Worm (Caenorhabditis elegans) whole organism, early embryonic: ENCODE measurements around the gene cest-5.2.
A peak's percentile ranks its signal among the peaks of the same experiment; 100 is the strongest.

Experiments used
- B0310.2 ChIP-seq: sonication (generic microtip); optimal IDR thresholded peaks from 2 replicates; lab custom pipeline; 2016; ENCODE audit warnings: mild to moderate bottlenecking, missing genetic modification characterization, missing compliant biosample characterization
- F13C5.2 ChIP-seq: sonication (generic microtip); optimal IDR thresholded peaks from 2 replicates; lab custom pipeline; 2017; ENCODE audit warnings: mild to moderate bottlenecking, missing genetic modification characterization, inconsistent platforms, missing compliant biosample characterization
- aly-1 ChIP-seq: sonication (generic microtip); optimal IDR thresholded peaks from 2 replicates; lab custom pipeline; 2016; ENCODE audit warnings: missing genetic modification characterization, missing compliant biosample characterization
- ama-1 ChIP-seq: fragments of 150-350 bp; optimal IDR thresholded peaks from 2 replicates; lab custom pipeline; 2014
- ceh-13 ChIP-seq: fragments of 200-800 bp; sonication (Bioruptor generic); optimal IDR thresholded peaks from 2 replicates; lab custom pipeline; 2018; ENCODE audit warnings: mild to moderate bottlenecking, missing genetic modification characterization, missing compliant biosample characterization
- ceh-36 ChIP-seq: sonication (generic microtip); optimal IDR thresholded peaks from 2 replicates; lab custom pipeline; 2016; ENCODE audit warnings: missing genetic modification characterization, inconsistent platforms, missing compliant biosample characterization
- ets-7 ChIP-seq: sonication (generic microtip); optimal IDR thresholded peaks from 2 replicates; lab custom pipeline; 2016; ENCODE audit warnings: missing genotype, missing genetic modification characterization, missing compliant biosample characterization
- flt-1 ChIP-seq: fragments of 200-800 bp; sonication (Bioruptor generic); IDR thresholded peaks from 2 replicates; pipeline ENCODE4 v1.3.6; 2022; ENCODE audit warnings: missing genetic modification characterization, missing compliant biosample characterization
- hmbx-1 ChIP-seq: sonication (generic microtip); optimal IDR thresholded peaks from 2 replicates; lab custom pipeline; 2016; ENCODE audit warnings: mild to moderate bottlenecking, missing genetic modification characterization, missing compliant biosample characterization
- hmg-4 ChIP-seq: fragments of 200-800 bp; sonication (Bioruptor generic); optimal IDR thresholded peaks from 2 replicates; lab custom pipeline; 2018; ENCODE audit warnings: mild to moderate bottlenecking, missing genetic modification characterization, missing compliant biosample characterization
- hnd-1 ChIP-seq: sonication (generic microtip); optimal IDR thresholded peaks from 2 replicates; lab custom pipeline; 2016; ENCODE audit warnings: missing genetic modification characterization, missing compliant biosample characterization
- pes-1 ChIP-seq: fragments of 200-800 bp; sonication (Bioruptor generic); IDR thresholded peaks from 2 replicates; pipeline ENCODE4 v1.3.6; 2022; ENCODE audit warnings: missing genetic modification reagents, missing genetic modification characterization, missing compliant biosample characterization
- scrt-1 ChIP-seq: fragments of 200-800 bp; sonication (Bioruptor generic); IDR thresholded peaks from 2 replicates; pipeline ENCODE4 v1.3.6; 2022; ENCODE audit warnings: missing genetic modification characterization, missing compliant biosample characterization
- sea-1 ChIP-seq: fragments of 200-800 bp; sonication (Bioruptor generic); conservative IDR thresholded peaks from 2 replicates; pipeline ENCODE4 v1.3.6; 2022; ENCODE audit warnings: missing genetic modification characterization, missing compliant biosample characterization
- tbx-11 ChIP-seq: fragments of 200-800 bp; sonication (Bioruptor generic); IDR thresholded peaks from 2 replicates; pipeline ENCODE4 v1.3.6; 2022; ENCODE audit warnings: missing genetic modification characterization, missing compliant biosample characterization
- tbx-37 ChIP-seq: fragments of 200-800 bp; sonication (Bioruptor generic); conservative IDR thresholded peaks from 2 replicates; pipeline ENCODE4 v1.3.6; 2022; ENCODE audit warnings: missing genetic modification reagents, missing genetic modification characterization, missing compliant biosample characterization
- tra-4 ChIP-seq: sonication (generic microtip); optimal IDR thresholded peaks from 2 replicates; lab custom pipeline; 2017; ENCODE audit warnings: missing genetic modification characterization, missing compliant biosample characterization

Gene cest-5.2

ce11 chrIV:6646905-6647304, 19.2 kb upstream of the cest-5.2 start:
- TF ChIP-seq sea-1 (GFP tag; lab: Robert Waterston, UW) (no peak), ets-7 (no peak), B0310.2 (tag; lab: Kevin White, UChicago) (no peak), hnd-1 (tag; lab: Kevin White, UChicago) (no peak), pes-1 (GFP tag; lab: Robert Waterston, UW) (no peak), aly-1 (tag; lab: Kevin White, UChicago) (no peak), hmbx-1 (tag; lab: Kevin White, UChicago) (no peak), flt-1 (no peak), tbx-37 (GFP tag; lab: Robert Waterston, UW) (0 out of 2 replicates have a peak, but pooled peaks have one; percentile 13), ceh-36 (tag; lab: Kevin White, UChicago) (no peak), tbx-11 (GFP tag; lab: Robert Waterston, UW) (no peak), F13C5.2 (tag; lab: Kevin White, UChicago) (no peak), ceh-13 (GFP tag; lab: Kevin White, UChicago) (no peak), scrt-1 (no peak), hmg-4 (GFP tag; lab: Kevin White, UChicago) (no peak), ama-1 (lab: Kevin White, UChicago) (peak; percentile 57), tra-4 (tag; lab: Kevin White, UChicago) (no peak)

DNA sequence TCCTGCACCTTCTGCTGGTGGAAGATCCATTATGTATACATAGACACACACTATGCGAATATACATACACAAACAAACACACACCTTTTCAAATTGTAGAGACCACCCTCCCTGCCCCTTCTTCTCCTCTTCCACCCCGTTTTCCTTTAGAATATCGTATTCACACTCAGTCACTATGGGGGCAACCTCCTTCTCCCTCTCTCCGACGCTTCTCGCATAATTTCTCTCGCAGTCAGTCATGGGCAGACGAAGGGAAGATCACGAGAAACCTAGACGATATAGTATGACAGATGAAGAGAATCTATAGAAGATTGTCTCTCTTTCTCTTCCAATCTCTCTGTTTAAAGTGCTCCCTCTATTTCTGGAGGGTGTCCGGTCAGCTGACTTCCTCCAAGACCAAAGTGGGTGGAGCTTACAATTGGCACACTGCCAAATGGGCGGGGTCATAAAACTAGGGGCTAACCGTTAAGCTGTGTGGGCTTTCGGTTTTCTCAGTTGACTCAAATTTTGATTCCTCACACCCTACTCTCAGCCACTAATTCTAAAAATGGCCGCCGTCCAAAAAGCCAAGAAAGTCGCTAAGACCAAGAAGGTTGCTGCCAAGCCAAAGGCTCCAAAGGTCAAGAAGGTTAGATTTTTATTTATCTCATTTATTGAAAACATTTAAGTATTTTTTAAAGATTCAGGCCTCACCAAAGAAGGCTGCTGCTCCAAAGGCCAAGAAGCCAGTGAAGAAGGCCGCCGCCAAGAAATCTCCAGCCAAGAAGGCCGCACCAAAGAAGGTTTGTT, 18.3 kb upstream of the cest-5.2 start, which contains the start of gene hil-7:
Gene hil-7 (plus strand): TSS at position 446 of the 789 bp plus-strand sequence.
- TF ChIP-seq ama-1 (lab: Kevin White, UChicago) = peak; percentile 90
- TF ChIP-seq ceh-36 (tag; lab: Kevin White, UChicago) = no peak
- TF ChIP-seq hmg-4 (GFP tag; lab: Kevin White, UChicago) = peak; percentile 63
- TF ChIP-seq flt-1 = no peak
- peak; percentile 12 for TF ChIP-seq F13C5.2 (tag; lab: Kevin White, UChicago)
- no peak for TF ChIP-seq tbx-37 (GFP tag; lab: Robert Waterston, UW)
- no peak for TF ChIP-seq B0310.2 (tag; lab: Kevin White, UChicago)
- TF ChIP-seq ets-7 = no peak
- TF ChIP-seq pes-1 (GFP tag; lab: Robert Waterston, UW) = no peak; the same call in 1 of the 2 replicates
- TF ChIP-seq sea-1 (GFP tag; lab: Robert Waterston, UW) = no peak
- peak; percentile 61 for TF ChIP-seq aly-1 (tag; lab: Kevin White, UChicago)
- TF ChIP-seq ceh-13 (GFP tag; lab: Kevin White, UChicago) = no peak
- no peak for TF ChIP-seq hnd-1 (tag; lab: Kevin White, UChicago)
- no peak for TF ChIP-seq scrt-1

DNA sequence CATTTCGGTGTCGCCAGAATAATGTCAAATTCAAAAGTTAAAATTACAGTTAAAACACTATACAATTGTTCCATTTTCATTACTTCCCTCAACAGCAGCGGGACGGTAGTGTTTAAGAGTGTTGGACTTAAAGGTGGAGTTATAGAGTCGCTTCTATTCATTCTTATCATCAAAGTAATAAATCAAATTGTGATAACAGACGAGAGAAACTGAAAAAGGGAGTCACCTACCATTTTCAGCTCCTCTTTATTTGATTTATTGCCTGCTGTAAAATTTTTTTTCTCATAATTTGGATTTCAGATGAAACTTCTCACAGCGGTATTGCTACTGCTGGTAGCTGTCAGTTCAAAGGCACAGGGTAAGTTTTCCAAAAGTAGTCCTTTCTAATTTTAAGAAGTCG, 12.2 kb upstream of the cest-5.2 start, which contains the start of gene C01B10.6:
Gene C01B10.6 (plus strand): TSS at position 301 of the 400 bp plus-strand sequence.
- TF ChIP-seq tbx-11 (GFP tag; lab: Robert Waterston, UW) (no peak), F13C5.2 (tag; lab: Kevin White, UChicago) (no peak), hmbx-1 (tag; lab: Kevin White, UChicago) (no peak), ets-7 (no peak), tra-4 (tag; lab: Kevin White, UChicago) (no peak), scrt-1 (no peak), ama-1 (lab: Kevin White, UChicago) (no peak), ceh-36 (tag; lab: Kevin White, UChicago) (no peak), ceh-13 (GFP tag; lab: Kevin White, UChicago) (no peak)

DNA sequence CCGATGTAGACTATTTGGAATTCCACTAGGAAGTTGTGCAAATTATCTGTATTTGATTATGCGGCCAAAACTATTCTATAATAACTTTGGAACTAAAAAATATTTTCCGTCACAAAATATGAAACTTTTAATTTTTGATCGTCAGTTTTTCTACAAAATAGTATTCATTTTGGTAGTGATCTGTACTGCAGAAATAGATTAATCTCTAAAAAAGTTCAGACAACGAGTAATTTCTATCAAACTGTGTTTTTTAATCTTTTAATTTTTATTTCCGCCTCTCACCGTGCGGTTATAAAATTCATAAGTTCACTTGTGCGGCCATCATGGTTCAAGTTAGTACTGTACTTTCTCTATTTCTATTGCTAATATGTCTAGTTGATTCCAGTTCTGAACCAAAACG, 10.5 kb upstream of the cest-5.2 start, which contains the start of gene C01B10.7:
Gene C01B10.7 (plus strand): TSS at position 301 of the 400 bp plus-strand sequence.
- TF ChIP-seq tra-4 (tag; lab: Kevin White, UChicago) = no peak
- no peak for TF ChIP-seq ceh-36 (tag; lab: Kevin White, UChicago)
- TF ChIP-seq scrt-1 = no peak
- no peak for TF ChIP-seq sea-1 (GFP tag; lab: Robert Waterston, UW)
- no peak for TF ChIP-seq hmbx-1 (tag; lab: Kevin White, UChicago)
- no peak for TF ChIP-seq F13C5.2 (tag; lab: Kevin White, UChicago)

DNA sequence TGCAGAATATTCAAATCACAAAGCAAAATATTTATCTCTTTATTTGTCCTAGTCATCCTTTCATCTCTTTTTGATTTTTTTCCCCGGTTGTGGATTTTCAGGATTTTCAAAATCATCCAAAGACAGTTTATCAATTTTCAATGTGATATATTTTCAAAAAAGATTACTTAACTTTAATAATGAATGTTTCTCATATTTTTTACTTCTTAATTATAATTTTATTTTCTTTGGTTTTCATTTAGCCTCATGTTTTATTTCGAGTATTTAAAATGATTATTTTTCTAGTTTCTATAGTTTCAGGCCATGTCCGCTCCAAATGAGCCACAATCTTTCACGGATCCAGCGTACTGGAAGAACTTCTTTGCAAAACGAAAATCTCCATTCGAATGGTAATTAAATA, 7.1 kb upstream of the cest-5.2 start, which contains the start of gene metl-13:
Gene metl-13 (plus strand): TSS at position 301 of the 400 bp plus-strand sequence.
- TF ChIP-seq ceh-13 (GFP tag; lab: Kevin White, UChicago) = no peak
- no peak for TF ChIP-seq flt-1
- no peak for TF ChIP-seq ets-7
- no peak for TF ChIP-seq hmg-4 (GFP tag; lab: Kevin White, UChicago)
- no peak for TF ChIP-seq scrt-1
- TF ChIP-seq ceh-36 (tag; lab: Kevin White, UChicago) = no peak
- TF ChIP-seq hmbx-1 (tag; lab: Kevin White, UChicago) = no peak
- no peak for TF ChIP-seq tbx-37 (GFP tag; lab: Robert Waterston, UW)
- TF ChIP-seq B0310.2 (tag; lab: Kevin White, UChicago) = no peak
- TF ChIP-seq pes-1 (GFP tag; lab: Robert Waterston, UW) = no peak
- TF ChIP-seq tbx-11 (GFP tag; lab: Robert Waterston, UW) = no peak
- TF ChIP-seq F13C5.2 (tag; lab: Kevin White, UChicago) = no peak
- TF ChIP-seq aly-1 (tag; lab: Kevin White, UChicago) = no peak
- no peak for TF ChIP-seq tra-4 (tag; lab: Kevin White, UChicago)
- TF ChIP-seq ama-1 (lab: Kevin White, UChicago) = no peak
- no peak for TF ChIP-seq sea-1 (GFP tag; lab: Robert Waterston, UW)
- no peak for TF ChIP-seq hnd-1 (tag; lab: Kevin White, UChicago)

DNA sequence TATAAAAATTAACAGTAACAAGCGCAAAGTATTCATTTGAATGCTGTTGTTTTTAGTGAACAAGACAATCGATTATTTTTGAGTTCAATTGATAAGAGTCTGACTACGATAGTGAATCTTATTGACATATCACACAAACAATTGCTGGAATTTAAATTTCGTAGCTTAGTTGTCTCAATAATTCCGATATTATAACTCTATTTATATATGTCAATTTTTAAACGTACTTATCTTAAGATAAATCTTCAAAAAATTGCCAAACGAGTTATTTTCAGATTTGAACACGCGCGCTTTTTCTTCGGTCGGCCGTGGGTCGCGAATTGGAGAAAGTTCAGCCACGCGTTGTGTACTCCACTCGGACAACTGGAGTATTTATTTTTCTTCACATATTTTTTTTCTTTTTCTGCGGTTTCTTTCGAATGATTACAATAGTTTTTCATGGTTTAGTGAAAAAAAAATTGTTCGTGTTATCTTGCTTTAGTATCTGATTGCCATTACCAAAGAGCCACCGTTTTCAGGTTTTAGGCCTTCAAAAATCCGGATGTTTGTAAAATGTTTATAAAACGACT, 4.1 kb upstream of the cest-5.2 start, which contains the start of the genes cest-5.1 and C01B10.9:
Gene cest-5.1 (minus strand): TSS at position 51 of the 569 bp plus-strand sequence.
Gene C01B10.9 (plus strand): TSS at position 519 of the 569 bp plus-strand sequence.
- TF ChIP-seq tbx-37 (GFP tag; lab: Robert Waterston, UW) (peak; percentile 71), ceh-36 (tag; lab: Kevin White, UChicago) (no peak), F13C5.2 (tag; lab: Kevin White, UChicago) (peak; percentile 26)
